Fruit fly (Drosophila melanogaster): ENCODE results near the gene CG31960.

dm6 chr2L:3772068-3772428 is 12.7 kb upstream of the CG31960 start:
- no peak for TF ChIP-seq psq (optimal IDR thresholded peaks at IDR 0.05)
- no peak for TF ChIP-seq EcR (GFP tag; optimal IDR thresholded peaks at IDR 0.05)
- no peak for TF ChIP-seq usp (GFP tag; optimal IDR thresholded peaks at IDR 0.05)
- no peak for TF ChIP-seq CG8478 (optimal IDR thresholded peaks at IDR 0.05)
